Fruit fly (Drosophila melanogaster) whole organism, embryonic: ENCODE measurements around the gene CG4404.
A peak's percentile ranks its signal among the peaks of the same experiment; 100 is the strongest.

Experiments used
- BtbVII ChIP-seq: fragments of 200-800 bp; sonication (Bioruptor generic); optimal IDR thresholded peaks from 3 replicates; lab custom pipeline; 2017; ENCODE audit warnings: missing biosample characterization, mild to moderate bottlenecking, missing genetic modification characterization
- CG10267 ChIP-seq: fragments of 200-800 bp; sonication (Bioruptor generic); optimal IDR thresholded peaks from 2 replicates; lab custom pipeline; 2018; ENCODE audit warnings: missing biosample characterization, mild to moderate bottlenecking, missing genetic modification characterization, moderate library complexity
- CG12104 ChIP-seq: fragments of 200-800 bp; sonication (Bioruptor generic); optimal IDR thresholded peaks from 3 replicates; lab custom pipeline; 2016; ENCODE audit warnings: missing biosample characterization, missing genetic modification characterization
- CG12299 ChIP-seq: fragments of 200-800 bp; sonication (Bioruptor generic); optimal IDR thresholded peaks from 2 replicates; lab custom pipeline; 2018; ENCODE audit warnings: missing biosample characterization, mild to moderate bottlenecking, missing genetic modification characterization
- CG1233 ChIP-seq: fragments of 200-800 bp; sonication (Bioruptor generic); optimal IDR thresholded peaks from 4 replicates; lab custom pipeline; 2018; ENCODE audit warnings: missing biosample characterization, mild to moderate bottlenecking, missing genetic modification characterization
- CG12391 ChIP-seq: fragments of 200-800 bp; sonication (Bioruptor generic); optimal IDR thresholded peaks from 3 replicates; lab custom pipeline; 2018; ENCODE audit warnings: missing biosample characterization, mild to moderate bottlenecking, missing genetic modification characterization, moderate library complexity
- CG12659 ChIP-seq: fragments of 200-800 bp; sonication (Bioruptor generic); optimal IDR thresholded peaks from 3 replicates; lab custom pipeline; 2017; ENCODE audit warnings: mild to moderate bottlenecking, missing biosample characterization, missing genetic modification reagents, missing genetic modification characterization
- CG17328 ChIP-seq: fragments of 200-800 bp; sonication (Bioruptor generic); IDR thresholded peaks from 2 replicates; pipeline ENCODE4 v1.3.6; 2022; ENCODE audit warnings: missing biosample characterization, missing genetic modification characterization
- CG17802 ChIP-seq: fragments of 200-800 bp; sonication (Bioruptor generic); optimal IDR thresholded peaks from 2 replicates; lab custom pipeline; 2018; ENCODE audit warnings: missing biosample characterization, mild to moderate bottlenecking, missing genetic modification characterization, moderate library complexity
- CG34376 ChIP-seq: fragments of 200-800 bp; sonication (Bioruptor generic); optimal IDR thresholded peaks from 2 replicates; lab custom pipeline; 2018; ENCODE audit warnings: missing biosample characterization, mild to moderate bottlenecking, missing genetic modification characterization
- CG3838 ChIP-seq: fragments of 200-800 bp; sonication (Bioruptor generic); optimal IDR thresholded peaks from 3 replicates; lab custom pipeline; 2016; ENCODE audit warnings: missing biosample characterization, missing genetic modification characterization
- CG4360 ChIP-seq: fragments of 200-800 bp; sonication (Bioruptor generic); IDR thresholded peaks from 2 replicates; pipeline ENCODE4 v1.3.6; 2022; ENCODE audit warnings: missing biosample characterization, missing genetic modification characterization
- CG4404 ChIP-seq: fragments of 200-800 bp; sonication (Bioruptor generic); IDR thresholded peaks from 2 replicates; pipeline ENCODE4 v1.3.6; 2022; ENCODE audit warnings: missing biosample characterization, missing genetic modification characterization
- CG5180 ChIP-seq: fragments of 200-800 bp; sonication (Bioruptor generic); optimal IDR thresholded peaks from 3 replicates; lab custom pipeline; 2017; ENCODE audit warnings: missing biosample characterization, missing genetic modification characterization, mild to moderate bottlenecking, moderate library complexity, missing genetic modification reagents
- CG7357 ChIP-seq: fragments of 200-800 bp; sonication (Bioruptor generic); IDR thresholded peaks from 3 replicates; pipeline ENCODE4 v1.3.6; 2022; ENCODE audit warnings: missing biosample characterization, missing genetic modification characterization
- CG7786 ChIP-seq: fragments of 200-800 bp; sonication (Bioruptor generic); optimal IDR thresholded peaks from 2 replicates; lab custom pipeline; 2016; ENCODE audit warnings: missing biosample characterization, missing genetic modification characterization
- CG7839 ChIP-seq: fragments of 200-800 bp; sonication (Bioruptor generic); optimal IDR thresholded peaks from 3 replicates; lab custom pipeline; 2018; ENCODE audit warnings: missing biosample characterization, mild to moderate bottlenecking, missing genetic modification characterization, moderate library complexity
- CG8388 ChIP-seq: fragments of 200-800 bp; sonication (Bioruptor generic); optimal IDR thresholded peaks from 2 replicates; lab custom pipeline; 2019; ENCODE audit warnings: missing biosample characterization, mild to moderate bottlenecking, missing genetic modification characterization, moderate library complexity
- D ChIP-seq, 2 experiments: fragments of 200-800 bp in 1 of 2; fragments of >200 bp in 1 of 2; sonication (Bioruptor generic) in 1 of 2; optimal IDR thresholded peaks; 2 replicates in 1 of 2; 3 replicates in 1 of 2; lab custom pipeline; 2017; ENCODE audit warnings: mild to moderate bottlenecking in 1 of 2, missing biosample characterization in 1 of 2, missing genetic modification characterization in 1 of 2, missing genetic modification reagents in 1 of 2
- Doc2 ChIP-seq: fragments of 200-800 bp; sonication (Bioruptor generic); IDR thresholded peaks from 2 replicates; pipeline ENCODE4 v1.3.6; 2022; ENCODE audit warnings: missing biosample characterization, missing genetic modification characterization
- Ets65A ChIP-seq: fragments of 200-800 bp; sonication (Bioruptor generic); peaks from one replicate; lab custom pipeline; 2016; ENCODE audit warnings: missing biosample characterization, missing genetic modification characterization
- Hey ChIP-seq: fragments of 200-800 bp; sonication (Bioruptor generic); optimal IDR thresholded peaks from 3 replicates; lab custom pipeline; 2018; ENCODE audit warnings: missing biosample characterization, mild to moderate bottlenecking, missing genetic modification characterization
- HmgZ ChIP-seq: fragments of 200-800 bp; sonication (Bioruptor generic); optimal IDR thresholded peaks from 2 replicates; lab custom pipeline; 2018; ENCODE audit warnings: missing biosample characterization, mild to moderate bottlenecking, missing genetic modification characterization
- Hr39 ChIP-seq: fragments of >200 bp; optimal IDR thresholded peaks from 2 replicates; lab custom pipeline; 2017
- Myb ChIP-seq: fragments of 200-800 bp; sonication (Bioruptor generic); optimal IDR thresholded peaks from 2 replicates; lab custom pipeline; 2016; ENCODE audit warnings: missing biosample characterization, missing genetic modification characterization
- PHDP ChIP-seq: fragments of 200-800 bp; sonication (Bioruptor generic); optimal IDR thresholded peaks from 3 replicates; lab custom pipeline; 2018; ENCODE audit warnings: missing biosample characterization, mild to moderate bottlenecking, missing genetic modification characterization, moderate library complexity
- Ravus ChIP-seq: fragments of 200-800 bp; sonication (Bioruptor generic); IDR thresholded peaks from 2 replicates; pipeline ENCODE4 v1.3.6; 2022; ENCODE audit warnings: missing biosample characterization, missing genetic modification characterization
- Rx ChIP-seq: fragments of 200-800 bp; sonication (Bioruptor generic); IDR thresholded peaks from 2 replicates; pipeline ENCODE4 v1.3.6; 2022; ENCODE audit warnings: missing biosample characterization, missing genetic modification characterization
- Sin3A ChIP-seq: fragments of >200 bp; optimal IDR thresholded peaks from 2 replicates; lab custom pipeline; 2018
- Sox102F ChIP-seq: fragments of 200-800 bp; sonication (Bioruptor generic); optimal IDR thresholded peaks from 2 replicates; lab custom pipeline; 2018; ENCODE audit warnings: missing biosample characterization, mild to moderate bottlenecking, missing genetic modification characterization, moderate library complexity
- TFAM ChIP-seq: fragments of 200-800 bp; sonication (Bioruptor generic); optimal IDR thresholded peaks from 2 replicates; lab custom pipeline; 2017; ENCODE audit warnings: missing biosample characterization, missing genetic modification characterization, inconsistent platforms
- Usf ChIP-seq: fragments of 200-800 bp; sonication (Bioruptor generic); optimal IDR thresholded peaks from 2 replicates; lab custom pipeline; 2017; ENCODE audit warnings: missing genotype, missing biosample characterization, missing genetic modification characterization
- Xbp1 ChIP-seq: fragments of 200-800 bp; sonication (Bioruptor generic); optimal IDR thresholded peaks from 3 replicates; lab custom pipeline; 2016; ENCODE audit warnings: missing biosample characterization, mild to moderate bottlenecking, missing genetic modification characterization
- bab2 ChIP-seq: fragments of 200-800 bp; sonication (Bioruptor generic); optimal IDR thresholded peaks from 2 replicates; lab custom pipeline; 2016; ENCODE audit warnings: missing biosample characterization, missing genetic modification characterization
- bcd ChIP-seq: fragments of 200-800 bp; sonication (Bioruptor generic); optimal IDR thresholded peaks from 2 replicates; lab custom pipeline; 2017; ENCODE audit warnings: missing biosample characterization, mild to moderate bottlenecking, missing genetic modification characterization
- dm ChIP-seq: fragments of 200-800 bp; sonication (Bioruptor generic); optimal IDR thresholded peaks from 3 replicates; lab custom pipeline; 2016; ENCODE audit warnings: missing biosample characterization, missing genetic modification characterization
- dysf ChIP-seq: fragments of 200-800 bp; sonication (Bioruptor generic); IDR thresholded peaks from 3 replicates; pipeline ENCODE4 v1.3.6; 2022; ENCODE audit warnings: missing biosample characterization, missing genetic modification characterization
- ewg ChIP-seq: fragments of 200-800 bp; sonication (Bioruptor generic); optimal IDR thresholded peaks from 3 replicates; lab custom pipeline; 2017; ENCODE audit warnings: mild to moderate bottlenecking, missing biosample characterization, missing genetic modification reagents, missing genetic modification characterization
- fd64A ChIP-seq: fragments of 200-800 bp; sonication (Bioruptor generic); optimal IDR thresholded peaks from 3 replicates; lab custom pipeline; 2018; ENCODE audit warnings: missing biosample characterization, mild to moderate bottlenecking, missing genetic modification characterization
- ftz-f1 ChIP-seq: fragments of 200-800 bp; sonication (Bioruptor generic); optimal IDR thresholded peaks from 2 replicates; lab custom pipeline; 2016; ENCODE audit warnings: missing biosample characterization, missing genetic modification characterization
- gfzf ChIP-seq: fragments of 200-800 bp; sonication (Bioruptor generic); optimal IDR thresholded peaks from 2 replicates; lab custom pipeline; 2016; ENCODE audit warnings: missing biosample characterization, mild to moderate bottlenecking, missing genetic modification characterization, moderate library complexity
- hkb ChIP-seq, 2 experiments: fragments of 200-800 bp in 1 of 2; fragments of >200 bp in 1 of 2; sonication (Bioruptor generic) in 1 of 2; IDR thresholded peaks in 1 of 2; optimal IDR thresholded peaks in 1 of 2; 2 replicates each; pipeline versions ENCODE4 v1.3.6 to Lab custom; 2017 to 2022; ENCODE audit warnings: missing biosample characterization in 1 of 2, missing genetic modification characterization in 1 of 2
- ind ChIP-seq: fragments of 200-800 bp; sonication (Bioruptor generic); optimal IDR thresholded peaks from 3 replicates; lab custom pipeline; 2016; ENCODE audit warnings: missing biosample characterization, missing genetic modification characterization
- jing ChIP-seq: fragments of 200-800 bp; sonication (Bioruptor generic); optimal IDR thresholded peaks from 2 replicates; lab custom pipeline; 2018; ENCODE audit warnings: missing biosample characterization, mild to moderate bottlenecking, missing genetic modification characterization
- lbe ChIP-seq: fragments of 200-800 bp; sonication (Bioruptor generic); optimal IDR thresholded peaks from 2 replicates; lab custom pipeline; 2016; ENCODE audit warnings: missing biosample characterization, mild to moderate bottlenecking, missing genetic modification characterization
- mirr ChIP-seq: fragments of 200-800 bp; sonication (Bioruptor generic); optimal IDR thresholded peaks from 3 replicates; lab custom pipeline; 2018; ENCODE audit warnings: missing biosample characterization, mild to moderate bottlenecking, missing genetic modification characterization
- oc ChIP-seq: fragments of 200-800 bp; sonication (Bioruptor generic); optimal IDR thresholded peaks from 2 replicates; lab custom pipeline; 2018; ENCODE audit warnings: missing biosample characterization, mild to moderate bottlenecking, missing genetic modification characterization, moderate library complexity
- phol ChIP-seq: fragments of 200-800 bp; sonication (Bioruptor generic); optimal IDR thresholded peaks from 3 replicates; lab custom pipeline; 2018; ENCODE audit warnings: missing biosample characterization, mild to moderate bottlenecking, missing genetic modification characterization, moderate library complexity
- prd ChIP-seq, 3 experiments: fragments of >200 bp in 2 of 3; fragments of 200-800 bp in 1 of 3; sonication (Bioruptor generic) in 1 of 3; optimal IDR thresholded peaks in 2 of 3; IDR thresholded peaks in 1 of 3; 2 replicates in 2 of 3; 3 replicates in 1 of 3; pipeline versions ENCODE4 v1.3.6 to Lab custom; 2017 to 2022; ENCODE audit warnings: missing biosample characterization in 1 of 3, missing genetic modification characterization in 1 of 3
- toy ChIP-seq: fragments of 200-800 bp; sonication (Bioruptor generic); IDR thresholded peaks from 2 replicates; pipeline ENCODE4 v1.3.6; 2022; ENCODE audit warnings: missing biosample characterization, missing genetic modification characterization
- tx ChIP-seq: fragments of 200-800 bp; sonication (Bioruptor generic); optimal IDR thresholded peaks from 2 replicates; lab custom pipeline; 2016; ENCODE audit warnings: missing biosample characterization, missing genetic modification characterization

CG4404 gene

dm6 chrX:12913729-12914128 lies 7.9 kb upstream of the CG4404 start (continued):
- TF ChIP-seq tx (GFP tag; lab: Kevin White, UChicago) = no peak
- no peak for TF ChIP-seq Hey (tag; lab: Kevin White, UChicago)
- TF ChIP-seq TFAM = no peak
- TF ChIP-seq dm (GFP tag; lab: Kevin White, UChicago) = no peak
- TF ChIP-seq hkb (optimal IDR thresholded peaks at IDR 0.05; lab: Kevin White, UChicago) = no peak
- TF ChIP-seq hkb (GFP tag; IDR thresholded peaks at IDR 0.05; lab: Robert Waterston, UW) = no peak
- TF ChIP-seq Hr39 (lab: Kevin White, UChicago) = no peak
- no peak for TF ChIP-seq ind (GFP tag; lab: Kevin White, UChicago)
- TF ChIP-seq gfzf (GFP tag; lab: Kevin White, UChicago) = no peak
- no peak for TF ChIP-seq BtbVII (GFP tag; lab: Kevin White, UChicago)
- TF ChIP-seq oc = no peak
- peak; percentile 55 for TF ChIP-seq CG4404
- no peak for TF ChIP-seq bcd
- TF ChIP-seq Ravus (GFP tag; lab: Robert Waterston, UW) = no peak
- no peak for TF ChIP-seq CG12104 (GFP tag; lab: Kevin White, UChicago)
- no peak for TF ChIP-seq prd (optimal IDR thresholded peaks at IDR 0.05; lab: Kevin White, UChicago)
- 0 out of 3 replicates have a peak, but pooled peaks have one; percentile 40 for TF ChIP-seq prd (GFP tag; IDR thresholded peaks at IDR 0.05; lab: Robert Waterston, UW)
- no peak for TF ChIP-seq ewg
- TF ChIP-seq CG7786 (GFP tag; lab: Kevin White, UChicago) = no peak
- no peak for TF ChIP-seq Sin3A (lab: Kevin White, UChicago)
- no peak for TF ChIP-seq ftz-f1
- TF ChIP-seq Myb (GFP tag; lab: Kevin White, UChicago) = no peak
- TF ChIP-seq HmgZ (tag; lab: Kevin White, UChicago) = no peak
- TF ChIP-seq CG7357 (GFP tag; lab: Robert Waterston, UW) = no peak
- peak; percentile 77 for TF ChIP-seq Ets65A
- no peak for TF ChIP-seq CG5180
- TF ChIP-seq CG12299 (tag; lab: Kevin White, UChicago) = no peak
- TF ChIP-seq CG7839 (tag; lab: Kevin White, UChicago) = peak; percentile 13
- TF ChIP-seq toy (GFP tag; lab: Robert Waterston, UW) = no peak
- peak; percentile 2 for TF ChIP-seq CG10267 (tag; lab: Kevin White, UChicago)
- no peak for TF ChIP-seq D (optimal IDR thresholded peaks at IDR 0.05; lab: Kevin White, UChicago)
- TF ChIP-seq D (GFP tag; optimal IDR thresholded peaks at IDR 0.05; lab: Kevin White, UChicago) = no peak
- no peak for TF ChIP-seq CG17802 (tag; lab: Kevin White, UChicago)
- no peak for TF ChIP-seq bab2
- TF ChIP-seq PHDP (tag; lab: Kevin White, UChicago) = peak; percentile 16
- TF ChIP-seq CG8388 (GFP tag; lab: Kevin White, UChicago) = no peak
- TF ChIP-seq CG12659 = no peak
- TF ChIP-seq CG1233 = no peak
- peak; percentile 2 for TF ChIP-seq Xbp1 (GFP tag; lab: Kevin White, UChicago)
- TF ChIP-seq Doc2 = no peak
- peak; percentile 27 for TF ChIP-seq phol (tag; lab: Kevin White, UChicago)
- no peak for TF ChIP-seq Usf (GFP tag; lab: Kevin White, UChicago)
- TF ChIP-seq CG3838 (GFP tag; lab: Kevin White, UChicago) = no peak
- no peak for TF ChIP-seq dysf
- no peak for TF ChIP-seq fd64A
- no peak for TF ChIP-seq jing (GFP tag; lab: Kevin White, UChicago)
- no peak for TF ChIP-seq CG4360 (GFP tag; lab: Robert Waterston, UW)
- TF ChIP-seq mirr (GFP tag; lab: Kevin White, UChicago) = no peak
- 0 out of 2 replicates have a peak, but pooled peaks have one; percentile 20 for TF ChIP-seq CG17328 (GFP tag; lab: Robert Waterston, UW)
- no peak for TF ChIP-seq lbe (GFP tag; lab: Kevin White, UChicago)
- no peak for TF ChIP-seq Rx (GFP tag; lab: Robert Waterston, UW)
- TF ChIP-seq CG34376 = no peak
- TF ChIP-seq CG12391 (tag; lab: Kevin White, UChicago) = peak; percentile 13
- TF ChIP-seq Sox102F (GFP tag; lab: Kevin White, UChicago) = no peak
